Fruit fly (Drosophila melanogaster): Measurements from ENCODE around the gene CG18170.

The CG18170 gene

DNA sequence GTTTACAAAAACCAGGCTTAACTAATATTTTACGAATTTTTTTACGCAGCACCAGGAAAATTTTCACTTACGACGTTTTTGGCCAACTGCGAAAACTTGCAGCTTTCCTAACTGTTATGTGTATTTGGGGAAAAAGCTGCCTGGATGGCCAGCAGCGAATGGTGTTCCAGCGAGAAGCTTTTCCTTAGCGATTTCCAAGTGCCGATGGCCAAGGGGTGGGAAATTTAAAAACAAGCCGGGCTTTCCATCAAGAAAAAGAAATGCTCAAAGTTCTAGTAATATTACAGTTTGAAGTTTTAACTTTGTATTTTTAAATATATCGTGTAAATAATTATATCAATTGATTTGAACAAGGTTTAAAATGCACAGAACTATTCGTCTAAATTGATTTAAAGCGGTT lies 34.9 kb downstream of the CG18170 start, which contains the start of gene nSyb:
Gene nSyb (minus strand): TSS at position 101 of the 400 bp plus-strand sequence.
- TF ChIP-seq ewg (GFP tag; optimal IDR thresholded peaks at IDR 0.05) (no peak), CG12155 (GFP tag; optimal IDR thresholded peaks at IDR 0.05) (peak; percentile 85), Dad (GFP tag; optimal IDR thresholded peaks at IDR 0.05) (no peak), Elba2 (GFP tag; optimal IDR thresholded peaks at IDR 0.05) (no peak), pzg (GFP tag; optimal IDR thresholded peaks at IDR 0.05) (peak; percentile 1), E2f2 (GFP tag; IDR thresholded peaks at IDR 0.05) (peak; percentile 44; the same call in 1 of the 2 replicates), Dp (GFP tag; optimal IDR thresholded peaks at IDR 0.05) (peak; percentile 48)

DNA sequence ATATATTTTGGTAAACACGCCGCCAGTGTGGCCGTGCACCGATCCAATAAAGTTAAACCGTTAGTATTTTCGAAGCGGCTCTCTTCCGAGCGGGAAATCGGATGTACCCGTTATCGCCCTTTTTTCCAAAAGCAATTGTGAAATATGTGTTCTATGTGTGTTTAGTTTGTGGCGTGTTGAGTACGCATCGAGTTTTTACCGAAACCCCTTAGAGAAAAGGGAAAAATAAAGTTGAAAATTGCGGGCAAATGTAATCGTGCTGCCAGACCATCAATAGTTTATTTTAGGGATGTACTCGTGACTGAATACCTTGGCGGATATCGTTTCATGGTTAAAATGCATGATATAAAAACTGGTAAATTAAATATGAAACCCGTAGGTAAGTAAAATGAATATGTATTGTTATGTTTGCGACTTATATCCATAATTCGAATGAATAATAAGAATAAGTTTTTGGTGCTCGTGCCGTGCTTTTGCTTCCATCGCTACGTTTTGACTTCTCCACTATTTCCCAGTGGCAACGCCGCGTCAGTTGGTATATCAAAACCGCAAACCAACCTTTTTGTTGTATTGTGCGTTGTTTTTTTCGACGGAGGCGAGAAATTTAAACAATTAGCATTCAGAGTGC lies 36.5 kb downstream of the CG18170 start, which contains the start of the genes Mettl2 and Bgb:
Gene Mettl2 (minus strand): TSS at position 51 of the 628 bp plus-strand sequence.
Gene Bgb (plus strand): TSS at position 527 of the 628 bp plus-strand sequence.
- TF ChIP-seq CG32767 (GFP tag; IDR thresholded peaks at IDR 0.05) = peak; percentile 86
- TF ChIP-seq croc (GFP tag; conservative IDR thresholded peaks at IDR 0.05) = peak; percentile 67
- no peak for TF ChIP-seq pita (GFP tag; optimal IDR thresholded peaks at IDR 0.05)
- peak; percentile 62 for TF ChIP-seq CG8089 (GFP tag; optimal IDR thresholded peaks at IDR 0.05)
- TF ChIP-seq pfk (GFP tag; optimal IDR thresholded peaks at IDR 0.05) = no peak
- TF ChIP-seq hkb (optimal IDR thresholded peaks at IDR 0.05) = peak; percentile 64
- TF ChIP-seq hkb (GFP tag; IDR thresholded peaks at IDR 0.05) = peak; percentile 37; the same call in 1 of the 2 replicates
- no peak for TF ChIP-seq Hmx (GFP tag; optimal IDR thresholded peaks at IDR 0.05)
- no peak for TF ChIP-seq sqz (GFP tag; optimal IDR thresholded peaks at IDR 0.05)
- peak; percentile 74 for TF ChIP-seq Fer2 (tag; optimal IDR thresholded peaks at IDR 0.05)
- peak; percentile 51 for TF ChIP-seq CG12104 (GFP tag; optimal IDR thresholded peaks at IDR 0.05)
- TF ChIP-seq CG17359 (tag; optimal IDR thresholded peaks at IDR 0.05) = peak; percentile 62
- TF ChIP-seq CG10565 (GFP tag; optimal IDR thresholded peaks at IDR 0.05) = peak; percentile 1
- peak; percentile 70 for TF ChIP-seq CG1603 (tag; optimal IDR thresholded peaks at IDR 0.05)
- TF ChIP-seq dati (GFP tag; IDR thresholded peaks at IDR 0.05) = no peak
- TF ChIP-seq sisA (GFP tag; IDR thresholded peaks at IDR 0.05) = peak; percentile 93
- TF ChIP-seq CG11085 (GFP tag; IDR thresholded peaks at IDR 0.05) = peak; percentile 45; the same call in 1 of the 2 replicates
- peak; percentile 70 for TF ChIP-seq CG34224 (GFP tag; IDR thresholded peaks at IDR 0.05; ENCODE audit: partially characterized antibody)
- no peak for TF ChIP-seq oc (tag; optimal IDR thresholded peaks at IDR 0.05)
- TF ChIP-seq CG2712 (tag; optimal IDR thresholded peaks at IDR 0.05) = peak; percentile 77
- TF ChIP-seq CG8290 (GFP tag; optimal IDR thresholded peaks at IDR 0.05) = peak; percentile 57
- no peak for TF ChIP-seq CG8290 (tag; optimal IDR thresholded peaks at IDR 0.05)
- peak; percentile 62; the same call in 2 of the 3 replicates for TF ChIP-seq Opbp (GFP tag; IDR thresholded peaks at IDR 0.05; ENCODE audit: partially characterized antibody)
- TF ChIP-seq Asciz (GFP tag; optimal IDR thresholded peaks at IDR 0.05) = no peak
- TF ChIP-seq CG11456 (GFP tag; IDR thresholded peaks at IDR 0.05) = peak; percentile 86
- TF ChIP-seq CG17328 (GFP tag; IDR thresholded peaks at IDR 0.05) = peak; percentile 63
- TF ChIP-seq CG18764 (GFP tag; optimal IDR thresholded peaks at IDR 0.05) = peak; percentile 72
- peak; percentile 72 for TF ChIP-seq unc-4 (GFP tag; IDR thresholded peaks at IDR 0.05; ENCODE audit: partially characterized antibody)
- 0 out of 2 replicates have a peak, but pooled peaks have one; percentile 35 for TF ChIP-seq chm (GFP tag; IDR thresholded peaks at IDR 0.05)
- peak; percentile 35 for TF ChIP-seq dm (GFP tag; optimal IDR thresholded peaks at IDR 0.05)
- no peak for TF ChIP-seq lov (optimal IDR thresholded peaks at IDR 0.05)
- 0 out of 3 replicates have a peak, but pooled peaks have one; percentile 29 for TF ChIP-seq lov (GFP tag; IDR thresholded peaks at IDR 0.05)
- peak; percentile 62 for TF ChIP-seq CG9876 (GFP tag; optimal IDR thresholded peaks at IDR 0.05)
- TF ChIP-seq CG10209 (GFP tag; optimal IDR thresholded peaks at IDR 0.05) = peak; percentile 55
- peak; percentile 83 for TF ChIP-seq CG7786 (GFP tag; optimal IDR thresholded peaks at IDR 0.05)
- peak; percentile 62 for TF ChIP-seq hbn (GFP tag; IDR thresholded peaks at IDR 0.05; ENCODE audit: partially characterized antibody)
- TF ChIP-seq CG8478 (optimal IDR thresholded peaks at IDR 0.05) = no peak
- TF ChIP-seq otp (GFP tag; IDR thresholded peaks at IDR 0.05) = 0 out of 3 replicates have a peak, but pooled peaks have one; percentile 34
- TF ChIP-seq btn (GFP tag; optimal IDR thresholded peaks at IDR 0.05) = peak; percentile 29
- no peak for TF ChIP-seq CG7745 (tag; optimal IDR thresholded peaks at IDR 0.05)
- peak; percentile 78 for TF ChIP-seq Mrtf (GFP tag; IDR thresholded peaks at IDR 0.05)
- peak; percentile 65 for TF ChIP-seq Spps (tag; optimal IDR thresholded peaks at IDR 0.05)

Data from whole organism, embryonic.